Fruit fly (Drosophila melanogaster): ENCODE measurements around the gene CG11537.

The CG11537 gene

dm6 chr3L:3184104-3184503 is 40.8 kb upstream of the CG11537 start, which contains the start of gene CG42494:
Gene CG42494 (plus strand): TSS chr3L:3184404.
- TF ChIP-seq Dfd (GFP tag; optimal IDR thresholded peaks at IDR 0.05) (no peak), CG8944 (GFP tag; optimal IDR thresholded peaks at IDR 0.05) (no peak), Dll (GFP tag; IDR thresholded peaks at IDR 0.05; ENCODE audit: partially characterized antibody) (no peak), CG42726 (GFP tag; IDR thresholded peaks at IDR 0.05; ENCODE audit: partially characterized antibody) (no peak), Xrp1 (GFP tag; IDR thresholded peaks at IDR 0.05) (no peak), CG17612 (GFP tag; IDR thresholded peaks at IDR 0.05) (no peak), CG7963 (GFP tag; IDR thresholded peaks at IDR 0.05; ENCODE audit: partially characterized antibody) (no peak), Camta (GFP tag; optimal IDR thresholded peaks at IDR 0.05) (no peak), CG6854 (GFP tag; optimal IDR thresholded peaks at IDR 0.05) (no peak)

- peak; percentile 67 to 87 for TF ChIP-seq Hr51 (GFP tag; optimal IDR thresholded peaks at IDR 0.05)
- peak; percentile 88 for TF ChIP-seq mam (GFP tag; optimal IDR thresholded peaks at IDR 0.05)
- TF ChIP-seq CG2202 (tag; optimal IDR thresholded peaks at IDR 0.05): peak; percentile 74
- peak; percentile 70 for TF ChIP-seq pnt (GFP tag; optimal IDR thresholded peaks at IDR 0.05)
- peak; percentile 91 for TF ChIP-seq CG15269 (tag; optimal IDR thresholded peaks at IDR 0.05)
- peak; percentile 88 for TF ChIP-seq lilli (GFP tag; optimal IDR thresholded peaks at IDR 0.05)
- TF ChIP-seq CG4360 (GFP tag; IDR thresholded peaks at IDR 0.05): peak; percentile 74
- peak; percentile 64 for TF ChIP-seq Hand (GFP tag; optimal IDR thresholded peaks at IDR 0.05)
- peak; percentile 67; the same call in 1 of the 2 replicates for TF ChIP-seq toy (GFP tag; IDR thresholded peaks at IDR 0.05)
- TF ChIP-seq Deaf1 (tag; optimal IDR thresholded peaks at IDR 0.05): no peak
- no peak for TF ChIP-seq Sry-δ (GFP tag; optimal IDR thresholded peaks at IDR 0.05)
- peak; percentile 58 for TF ChIP-seq wor (GFP tag; IDR thresholded peaks at IDR 0.05)
- TF ChIP-seq unc-4 (GFP tag; IDR thresholded peaks at IDR 0.05; ENCODE audit: partially characterized antibody): no peak
- peak; percentile 59 for TF ChIP-seq CG34376 (GFP tag; optimal IDR thresholded peaks at IDR 0.05)
- TF ChIP-seq gce (GFP tag; IDR thresholded peaks at IDR 0.05): peak; percentile 85
- TF ChIP-seq odd (GFP tag; optimal IDR thresholded peaks at IDR 0.05): no peak
- no peak for TF ChIP-seq Hr39 (optimal IDR thresholded peaks at IDR 0.05)
- no peak for TF ChIP-seq CG30020 (tag; optimal IDR thresholded peaks at IDR 0.05)
- TF ChIP-seq danr (GFP tag; IDR thresholded peaks at IDR 0.05): peak; percentile 75
- TF ChIP-seq NC2α (GFP tag; optimal IDR thresholded peaks at IDR 0.05): peak; percentile 53
- peak; percentile 54 for TF ChIP-seq jing (GFP tag; optimal IDR thresholded peaks at IDR 0.05)
- TF ChIP-seq kni (GFP tag; optimal IDR thresholded peaks at IDR 0.05): peak; percentile 8
- no peak for TF ChIP-seq zf30C (GFP tag; optimal IDR thresholded peaks at IDR 0.05)
- peak; percentile 38 for TF ChIP-seq trh (GFP tag; optimal IDR thresholded peaks at IDR 0.05)
- TF ChIP-seq Ets65A (GFP tag): peak; percentile 86
- peak; percentile 89 for TF ChIP-seq CG17829 (tag; optimal IDR thresholded peaks at IDR 0.05)
- peak; percentile 93 for TF ChIP-seq Meics (GFP tag; optimal IDR thresholded peaks at IDR 0.05)
- TF ChIP-seq CG10274 (GFP tag; optimal IDR thresholded peaks at IDR 0.05): peak; percentile 60
- TF ChIP-seq CG8478 (optimal IDR thresholded peaks at IDR 0.05): no peak
- no peak for TF ChIP-seq Tbp (GFP tag; optimal IDR thresholded peaks at IDR 0.05)
- TF ChIP-seq CG4854 (GFP tag; optimal IDR thresholded peaks at IDR 0.05): peak; percentile 85
- peak; percentile 82 for TF ChIP-seq CG18476 (GFP tag; optimal IDR thresholded peaks at IDR 0.05)
- TF ChIP-seq CG11504 (tag; optimal IDR thresholded peaks at IDR 0.05): no peak
- TF ChIP-seq CG1832 (GFP tag; optimal IDR thresholded peaks at IDR 0.05): no peak
- TF ChIP-seq tin (GFP tag; optimal IDR thresholded peaks at IDR 0.05): peak; percentile 86
- peak; percentile 87 for TF ChIP-seq trem (tag; optimal IDR thresholded peaks at IDR 0.05)
- no peak for TF ChIP-seq B-H2 (GFP tag; optimal IDR thresholded peaks at IDR 0.05)
- TF ChIP-seq Asciz (GFP tag; optimal IDR thresholded peaks at IDR 0.05): no peak
- no peak for TF ChIP-seq grn (GFP tag; optimal IDR thresholded peaks at IDR 0.05)
- TF ChIP-seq CG9797 (GFP tag; optimal IDR thresholded peaks at IDR 0.05): no peak
- TF ChIP-seq ftz-f1 (GFP tag; optimal IDR thresholded peaks at IDR 0.05): peak; percentile 93
- peak; percentile 77 for TF ChIP-seq CG10366 (GFP tag; IDR thresholded peaks at IDR 0.05)
These were observed 36.2 kb upstream of the CG11537 start for dm6 chr3L:3179474-3179873.

Data from whole organism, embryonic.